Fruit fly (Drosophila melanogaster): ENCODE results near the gene Grip71.

Gene Grip71

DNA sequence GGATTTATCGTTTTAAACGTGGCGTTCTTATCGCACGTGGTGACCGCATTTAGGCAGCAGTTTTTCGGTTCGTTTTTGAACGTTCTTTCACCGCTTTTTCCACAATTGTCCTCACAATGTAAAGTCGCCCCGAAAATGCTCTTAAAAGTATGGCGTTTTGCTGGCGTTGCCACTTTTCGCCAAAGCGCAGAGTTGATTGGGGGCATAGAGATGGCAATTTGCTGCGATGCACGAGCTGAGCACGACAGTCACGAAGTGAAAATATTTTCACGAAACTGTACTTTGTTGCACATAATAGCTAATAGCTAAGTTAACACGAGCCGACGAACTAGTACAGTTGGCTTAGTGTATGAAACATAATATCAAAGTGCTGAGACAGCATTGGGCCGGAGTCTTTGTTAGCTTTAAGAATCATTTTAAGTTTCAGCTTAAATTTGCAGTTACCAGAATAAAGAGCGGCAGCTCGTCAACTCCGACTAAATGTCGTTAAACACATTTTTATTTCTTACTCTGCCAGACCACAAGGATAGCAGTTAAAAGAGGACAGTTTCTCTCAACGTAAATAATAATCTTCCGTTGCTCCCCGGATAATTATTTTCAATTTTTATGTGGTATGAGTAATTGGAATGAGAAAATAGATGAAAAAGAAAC is 19.9 kb upstream of the Grip71 start, which contains the start of gene msl-1 (continued):
- TF ChIP-seq Drgx (GFP tag; IDR thresholded peaks at IDR 0.05) = no peak
- no peak for TF ChIP-seq CG1602 (GFP tag; optimal IDR thresholded peaks at IDR 0.05)
- TF ChIP-seq Dfd (GFP tag; optimal IDR thresholded peaks at IDR 0.05) = no peak
- TF ChIP-seq sr (GFP tag; IDR thresholded peaks at IDR 0.05) = no peak
- no peak for TF ChIP-seq CG2202 (tag; optimal IDR thresholded peaks at IDR 0.05)
- TF ChIP-seq CG7963 (GFP tag; IDR thresholded peaks at IDR 0.05; ENCODE audit: partially characterized antibody) = peak; percentile 94
- TF ChIP-seq tio (GFP tag; optimal IDR thresholded peaks at IDR 0.05) = no peak
- TF ChIP-seq HLH4C (GFP tag; IDR thresholded peaks at IDR 0.05; ENCODE audit: partially characterized antibody) = peak; percentile 92
- TF ChIP-seq slbo (GFP tag; IDR thresholded peaks at IDR 0.05) = peak; percentile 79
- TF ChIP-seq CG14050 (GFP tag; IDR thresholded peaks at IDR 0.05) = no peak
- TF ChIP-seq Nf-YC (tag; optimal IDR thresholded peaks at IDR 0.05) = no peak
- peak; percentile 65 for TF ChIP-seq YL-1 (GFP tag; optimal IDR thresholded peaks at IDR 0.05)
- peak; percentile 89 for TF ChIP-seq sna (GFP tag; IDR thresholded peaks at IDR 0.05; ENCODE audit: partially characterized antibody)
- TF ChIP-seq CG7745 (tag; optimal IDR thresholded peaks at IDR 0.05) = no peak
- TF ChIP-seq Ravus (GFP tag; IDR thresholded peaks at IDR 0.05) = no peak
- TF ChIP-seq chinmo (GFP tag; IDR thresholded peaks at IDR 0.05; ENCODE audit: partially characterized antibody) = peak; percentile 95; the same call in 2 of the 4 replicates
- peak; percentile 35 for TF ChIP-seq CG1647 (GFP tag; optimal IDR thresholded peaks at IDR 0.05)
- no peak for TF ChIP-seq CG8478 (optimal IDR thresholded peaks at IDR 0.05)
- TF ChIP-seq Usf (GFP tag; optimal IDR thresholded peaks at IDR 0.05) = no peak
- TF ChIP-seq CG9437 (GFP tag; optimal IDR thresholded peaks at IDR 0.05) = no peak
- TF ChIP-seq slou (GFP tag; optimal IDR thresholded peaks at IDR 0.05) = no peak
- TF ChIP-seq aop (GFP tag; IDR thresholded peaks at IDR 0.05) = no peak
- peak; percentile 8 for TF ChIP-seq chn (GFP tag; optimal IDR thresholded peaks at IDR 0.05)
- TF ChIP-seq BEAF-32 (GFP tag; optimal IDR thresholded peaks at IDR 0.05) = peak; percentile 90
- peak; percentile 46 for TF ChIP-seq HLHmδ (GFP tag; optimal IDR thresholded peaks at IDR 0.05)
- TF ChIP-seq lmd (GFP tag; IDR thresholded peaks at IDR 0.05) = peak; percentile 41; the same call in 1 of the 2 replicates
- TF ChIP-seq row (GFP tag; IDR thresholded peaks at IDR 0.05) = peak; percentile 97
- TF ChIP-seq danr (GFP tag; IDR thresholded peaks at IDR 0.05) = no peak
- TF ChIP-seq CHES-1-like (GFP tag; optimal IDR thresholded peaks at IDR 0.05) = no peak
- no peak for TF ChIP-seq CG11398 (GFP tag; optimal IDR thresholded peaks at IDR 0.05)
- no peak for TF ChIP-seq nerfin-1 (tag; optimal IDR thresholded peaks at IDR 0.05)
- peak; percentile 26 for TF ChIP-seq sqz (GFP tag; optimal IDR thresholded peaks at IDR 0.05)
- TF ChIP-seq trh (GFP tag; optimal IDR thresholded peaks at IDR 0.05) = no peak
- TF ChIP-seq CG8388 (GFP tag; optimal IDR thresholded peaks at IDR 0.05) = no peak
- TF ChIP-seq sim (GFP tag; IDR thresholded peaks at IDR 0.05) = no peak
- TF ChIP-seq Ets97D (GFP tag; optimal IDR thresholded peaks at IDR 0.05) = peak; percentile 75
- peak; percentile 18 for TF ChIP-seq CG13775 (GFP tag; optimal IDR thresholded peaks at IDR 0.05)
- TF ChIP-seq CG6654 (GFP tag; optimal IDR thresholded peaks at IDR 0.05) = no peak
- no peak for TF ChIP-seq CG10543 (GFP tag; optimal IDR thresholded peaks at IDR 0.05)
- no peak for TF ChIP-seq Hey (tag; optimal IDR thresholded peaks at IDR 0.05)
- TF ChIP-seq CG17385 (GFP tag; optimal IDR thresholded peaks at IDR 0.05) = no peak
- no peak for TF ChIP-seq gsb (GFP tag; IDR thresholded peaks at IDR 0.05)
- TF ChIP-seq CG1233 (GFP tag; optimal IDR thresholded peaks at IDR 0.05) = no peak
- TF ChIP-seq gfzf (GFP tag; optimal IDR thresholded peaks at IDR 0.05) = peak; percentile 36
- TF ChIP-seq H2.0 (GFP tag; IDR thresholded peaks at IDR 0.05) = peak; percentile 51; the same call in 1 of the 2 replicates
- TF ChIP-seq ttk (GFP tag; IDR thresholded peaks at IDR 0.05) = peak; percentile 51; the same call in 1 of the 2 replicates
- TF ChIP-seq CG10959 (GFP tag; IDR thresholded peaks at IDR 0.05) = no peak
- TF ChIP-seq Hmx (GFP tag; optimal IDR thresholded peaks at IDR 0.05) = no peak
- TF ChIP-seq dmrt99B (tag; optimal IDR thresholded peaks at IDR 0.05) = no peak
- peak; percentile 6; the same call in 1 of the 2 replicates for TF ChIP-seq CG4404 (GFP tag; IDR thresholded peaks at IDR 0.05)
- TF ChIP-seq btn (GFP tag; optimal IDR thresholded peaks at IDR 0.05) = no peak
